Worm (Caenorhabditis elegans): ENCODE measurements around the gene F48G7.10.

F48G7.10 gene

DNA sequence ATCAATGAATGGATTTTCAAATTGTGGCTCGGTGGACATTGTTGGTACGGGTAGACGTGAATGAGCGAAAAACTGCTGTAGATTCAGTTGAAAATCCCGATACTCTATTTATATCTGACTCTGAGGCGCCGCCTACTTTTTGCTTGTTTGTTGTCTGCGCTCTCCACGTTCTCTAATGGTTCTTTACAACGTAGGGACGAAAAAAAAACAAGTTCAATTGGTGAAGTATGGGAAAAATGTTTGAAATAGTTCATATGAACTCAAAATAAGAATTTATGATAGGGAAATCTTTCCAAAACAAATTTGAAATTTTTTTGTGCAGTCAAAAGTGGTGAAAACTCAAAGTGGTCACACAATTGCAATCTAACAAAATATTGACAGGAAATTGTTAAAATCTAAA, at the start of gene F48G7.10:
Gene F48G7.10 (minus strand): TSS at position 101 of the 400 bp plus-strand sequence.
- TF ChIP-seq unc-62 (GFP tag; optimal IDR thresholded peaks at IDR 0.05): no peak

DNA sequence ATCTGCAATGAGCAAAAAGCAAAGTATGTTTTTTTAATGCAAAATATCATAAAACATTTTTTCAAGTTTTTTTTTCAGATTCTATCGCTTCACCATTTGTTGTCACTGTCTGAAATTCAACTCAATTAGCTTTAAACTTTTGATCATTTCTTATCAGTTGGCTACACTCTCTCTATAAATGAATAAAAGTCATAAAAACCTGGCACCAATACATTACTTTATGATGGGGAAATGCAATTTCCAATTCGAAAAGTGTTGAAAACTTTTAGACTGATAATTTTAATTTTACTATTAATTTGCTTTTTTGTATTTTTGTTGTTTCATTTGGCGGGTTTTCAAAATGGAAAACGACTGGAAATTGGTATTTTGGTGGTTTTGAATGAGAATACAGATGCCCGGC, 49.1 kb upstream of the F48G7.10 start, which contains the start of gene F31F4.1:
Gene F31F4.1 (plus strand): TSS at position 203 of the 400 bp plus-strand sequence.
- TF ChIP-seq unc-62 (GFP tag; optimal IDR thresholded peaks at IDR 0.05): no peak

DNA sequence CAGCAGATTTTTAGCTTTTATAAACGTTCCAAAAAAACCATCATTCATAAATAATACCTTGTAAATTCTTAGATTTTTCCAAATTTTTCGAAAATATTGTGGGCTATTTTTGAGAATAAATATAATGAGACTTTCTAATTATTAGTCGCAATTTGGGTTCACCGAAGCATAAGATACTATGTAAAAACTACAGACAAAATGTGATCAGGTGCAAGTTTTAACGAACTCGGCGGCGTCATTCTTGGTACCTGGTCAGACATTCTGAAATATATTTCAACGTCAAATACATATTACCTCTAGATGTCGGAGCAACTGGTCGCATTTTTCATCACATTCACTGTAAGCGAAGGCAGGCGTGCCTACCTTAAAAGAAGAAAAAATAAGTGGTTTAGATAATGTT, 47.3 kb upstream of the F48G7.10 start, which contains the start of gene srx-23:
Gene srx-23 (plus strand): TSS at position 301 of the 400 bp plus-strand sequence.
- TF ChIP-seq unc-62 (GFP tag; optimal IDR thresholded peaks at IDR 0.05): no peak

DNA sequence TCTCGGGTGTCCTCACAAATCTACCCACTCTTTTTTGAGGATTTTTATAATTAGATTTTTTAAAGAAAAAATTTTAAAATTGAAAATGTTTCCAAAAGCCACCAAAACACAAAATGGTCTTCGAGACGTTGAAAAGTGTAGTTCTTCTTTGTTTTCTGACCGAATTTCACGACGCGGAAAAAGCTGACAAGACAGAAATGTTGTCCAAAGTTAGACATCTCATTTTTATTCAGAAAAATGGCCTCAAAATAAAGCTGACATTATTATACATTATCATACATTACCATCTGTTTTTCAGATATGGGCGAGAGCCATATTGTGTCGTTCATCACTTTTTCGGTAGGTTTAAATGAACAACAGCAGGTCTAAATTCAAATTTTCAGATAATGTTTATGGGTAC, 44.9 kb upstream of the F48G7.10 start, which contains the start of gene srx-22:
Gene srx-22 (plus strand): TSS at position 301 of the 400 bp plus-strand sequence.
- TF ChIP-seq unc-62 (GFP tag; optimal IDR thresholded peaks at IDR 0.05): no peak

DNA sequence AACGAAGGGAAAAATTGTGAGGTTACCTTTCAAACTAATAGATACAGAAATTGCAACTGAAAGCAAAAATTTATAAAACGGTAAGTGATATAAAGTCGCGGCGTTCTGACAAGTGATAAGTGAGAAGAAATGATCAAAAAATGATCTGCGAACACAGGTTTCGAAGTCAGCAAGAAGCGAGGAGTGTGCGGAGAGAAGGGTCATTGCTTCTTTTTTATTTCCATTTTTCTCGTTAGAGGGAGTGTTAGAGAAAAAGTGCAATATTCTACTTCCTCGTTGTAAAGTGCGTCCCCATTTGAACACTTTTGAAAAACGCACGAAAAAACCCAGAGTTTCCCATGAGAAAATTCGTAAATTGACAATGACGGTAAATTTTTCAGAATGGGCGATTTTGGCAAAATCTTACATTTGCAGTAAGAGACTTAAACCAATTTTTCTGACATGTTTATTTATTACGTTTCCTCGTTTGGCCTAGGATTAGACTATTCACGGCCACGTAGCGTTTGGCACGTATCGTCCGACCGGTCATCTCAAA, 41.9 kb upstream of the F48G7.10 start, which contains the start of the genes fbxa-72 and srx-21:
Gene fbxa-72 (minus strand): TSS at position 204 of the 535 bp plus-strand sequence.
Gene srx-21 (plus strand): TSS at position 485 of the 535 bp plus-strand sequence.
- no peak for TF ChIP-seq unc-62 (GFP tag; optimal IDR thresholded peaks at IDR 0.05)

DNA sequence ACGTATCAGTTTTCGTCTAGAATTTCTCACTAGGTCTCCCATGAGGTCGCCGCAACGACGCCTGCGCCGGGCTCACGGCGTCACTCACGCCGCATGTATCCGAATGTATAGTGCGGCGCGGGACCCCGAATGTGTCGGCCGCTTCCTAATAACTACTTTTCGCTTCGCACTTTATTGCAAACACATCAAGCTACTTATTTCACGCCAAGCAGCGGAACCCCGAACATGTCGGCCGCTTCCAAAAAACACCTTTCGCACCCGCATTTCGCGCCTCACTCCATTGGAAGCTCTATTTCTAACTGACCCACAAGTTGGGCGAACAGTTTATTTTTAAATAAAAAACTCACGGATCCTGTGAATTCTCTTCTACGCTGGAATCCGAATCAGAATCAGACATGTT, 41.3 kb upstream of the F48G7.10 start:
- TF ChIP-seq unc-62 (GFP tag; optimal IDR thresholded peaks at IDR 0.05): no peak

DNA sequence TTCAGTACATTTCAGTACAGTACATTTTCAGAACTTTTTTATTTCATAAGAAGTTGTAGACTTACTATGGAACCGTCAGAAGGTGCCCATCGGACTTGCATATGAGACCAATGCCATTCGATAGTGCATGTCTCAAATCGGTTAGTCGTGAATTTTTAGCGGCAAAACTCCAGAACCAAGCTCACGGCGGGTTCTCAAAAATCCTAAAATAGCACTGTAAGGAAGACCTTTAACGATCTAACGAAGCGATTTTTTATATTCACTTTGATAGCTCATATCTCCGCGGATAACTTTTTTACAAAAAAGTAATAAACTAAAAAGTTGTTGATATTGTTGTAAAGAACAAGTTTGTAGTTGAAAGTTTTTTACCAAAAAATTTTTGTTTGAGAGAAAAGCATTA, 39.5 kb upstream of the F48G7.10 start, which contains the start of gene sru-25:
Gene sru-25 (minus strand): TSS at position 101 of the 400 bp plus-strand sequence.
- no peak for TF ChIP-seq unc-62 (GFP tag; optimal IDR thresholded peaks at IDR 0.05)

DNA sequence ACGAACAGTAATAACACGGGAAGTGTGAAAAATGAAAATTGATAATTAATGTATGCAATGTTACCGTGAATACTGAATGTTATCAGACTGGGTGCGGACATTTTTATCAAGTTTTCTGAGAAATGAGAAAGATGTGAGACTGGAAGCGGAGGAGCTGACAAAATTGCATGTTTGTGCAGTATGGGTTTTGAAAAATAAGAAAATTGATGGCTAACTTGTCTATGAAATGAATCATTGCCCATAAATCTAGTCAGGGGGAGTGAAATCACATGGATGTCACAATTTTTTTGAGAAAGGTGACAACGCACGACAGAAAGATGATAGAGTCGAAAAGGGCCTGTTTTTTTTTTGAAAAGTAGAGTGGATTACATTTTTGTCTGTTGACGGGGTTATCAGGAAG, 36.6 kb upstream of the F48G7.10 start, which contains the start of gene sru-24:
Gene sru-24 (minus strand): TSS at position 101 of the 400 bp plus-strand sequence.
- no peak for TF ChIP-seq unc-62 (GFP tag; optimal IDR thresholded peaks at IDR 0.05)

DNA sequence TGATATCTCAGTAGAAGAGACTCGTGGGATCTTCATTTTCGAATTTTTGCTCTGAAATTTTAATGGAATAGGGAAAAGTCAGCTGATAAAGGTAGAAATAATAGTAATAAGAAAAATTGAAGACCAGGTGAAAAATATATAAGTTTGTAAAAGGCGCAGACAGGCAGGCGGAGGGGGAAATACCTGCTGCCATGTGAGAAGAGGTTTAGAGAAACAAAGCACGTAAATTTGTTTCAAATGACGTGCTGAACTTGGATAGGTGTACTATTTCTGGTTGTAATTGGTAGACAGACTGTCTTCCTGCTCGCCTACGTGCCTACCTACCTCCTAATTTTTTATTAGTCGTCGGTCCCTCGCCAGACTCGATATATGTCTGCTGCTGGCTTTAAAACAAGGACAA, 32.7 kb upstream of the F48G7.10 start, which contains the start of gene nhr-180:
Gene nhr-180 (minus strand): TSS at position 52 of the 400 bp plus-strand sequence.
- no peak for TF ChIP-seq unc-62 (GFP tag; optimal IDR thresholded peaks at IDR 0.05)

DNA sequence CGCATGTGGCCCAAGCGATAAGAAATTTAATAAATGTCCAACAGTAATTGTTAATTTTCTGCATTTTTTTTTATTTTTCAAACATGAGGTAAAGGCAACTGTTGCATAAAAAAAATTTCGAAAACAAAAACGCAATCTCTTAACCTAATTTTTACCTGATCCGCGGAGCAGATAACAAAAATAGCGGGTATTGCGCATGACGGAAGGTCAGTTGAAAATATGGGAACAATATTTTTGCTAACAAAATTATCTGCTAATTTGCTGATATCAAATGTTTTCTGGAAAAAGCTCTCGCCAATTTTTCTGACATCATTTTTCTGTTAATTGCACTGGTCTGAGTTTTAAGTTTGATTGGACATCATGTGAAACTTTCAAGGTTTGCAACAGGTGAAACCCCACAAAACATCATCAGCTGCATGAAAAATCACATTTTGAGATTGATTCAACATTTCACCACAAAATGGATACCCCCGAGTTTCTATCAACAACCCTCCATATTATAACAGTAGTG, 29.6 kb upstream of the F48G7.10 start, which contains the start of the genes F31F4.11 and srh-266:
Gene F31F4.11 (minus strand): TSS at position 101 of the 511 bp plus-strand sequence.
Gene srh-266 (plus strand): TSS at position 461 of the 511 bp plus-strand sequence.
- TF ChIP-seq unc-62 (GFP tag; optimal IDR thresholded peaks at IDR 0.05): no peak

DNA sequence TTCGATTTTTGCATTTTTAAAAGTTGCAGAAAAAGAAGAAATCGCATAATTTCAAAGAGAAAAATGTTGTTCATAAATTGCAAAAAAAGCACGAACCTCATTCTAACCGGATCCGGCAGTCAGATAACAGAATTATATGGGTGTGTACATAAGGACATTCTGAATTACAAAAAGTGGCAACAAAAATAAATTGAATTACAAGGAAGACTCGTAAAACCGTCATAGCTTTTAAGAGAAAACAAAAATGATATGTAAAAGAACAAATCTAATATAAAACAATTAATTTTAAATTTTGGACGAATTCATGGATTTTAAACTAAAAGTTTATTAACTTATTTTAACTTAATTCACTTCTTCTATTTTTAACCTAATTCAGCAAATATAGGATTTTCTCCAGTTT, 25.5 kb upstream of the F48G7.10 start, which contains the start of gene F31F4.17:
Gene F31F4.17 (minus strand): TSS at position 101 of the 400 bp plus-strand sequence.
- no peak for TF ChIP-seq unc-62 (GFP tag; optimal IDR thresholded peaks at IDR 0.05)

DNA sequence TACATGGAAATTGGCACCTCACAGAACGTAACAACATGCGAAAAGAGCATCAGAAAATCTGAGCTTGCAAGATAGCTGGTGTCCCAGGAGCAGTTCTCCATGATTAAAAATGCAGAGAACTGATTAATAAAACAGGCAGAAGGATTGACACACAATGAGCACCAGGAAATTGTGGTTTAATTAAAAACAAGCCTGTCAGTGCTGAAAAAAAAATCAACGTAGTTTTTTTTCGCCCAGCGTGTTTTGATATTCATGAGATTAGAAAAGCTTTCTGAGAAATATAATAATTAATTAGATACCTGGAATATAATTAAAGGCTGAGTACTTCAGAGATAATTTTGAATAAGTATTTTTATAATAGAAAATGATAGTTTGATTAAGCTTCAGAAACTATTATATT, 22.9 kb upstream of the F48G7.10 start, which contains the start of gene srh-246:
Gene srh-246 (minus strand): TSS at position 101 of the 400 bp plus-strand sequence.
- no peak for TF ChIP-seq unc-62 (GFP tag; optimal IDR thresholded peaks at IDR 0.05)

DNA sequence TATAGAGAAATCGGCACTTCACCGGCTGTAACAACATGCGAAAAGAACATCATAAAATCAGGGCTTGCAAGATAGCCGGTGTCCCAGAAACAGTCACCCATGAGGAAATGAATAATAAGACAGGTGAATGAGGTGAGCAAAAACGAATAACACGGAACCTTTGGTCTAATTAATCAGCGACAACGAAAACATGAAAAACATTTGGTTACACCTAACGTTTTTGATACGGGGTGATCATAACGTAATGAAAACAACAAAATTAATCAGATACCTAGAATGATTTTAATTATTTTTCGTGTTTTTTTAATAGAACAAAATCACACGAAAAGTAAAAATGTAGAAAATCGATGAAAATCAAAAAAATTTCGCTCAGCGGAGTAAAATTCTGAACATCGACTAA, 21.1 kb upstream of the F48G7.10 start, which contains the start of gene srh-245:
Gene srh-245 (minus strand): TSS at position 101 of the 400 bp plus-strand sequence.
- TF ChIP-seq unc-62 (GFP tag; optimal IDR thresholded peaks at IDR 0.05): no peak

DNA sequence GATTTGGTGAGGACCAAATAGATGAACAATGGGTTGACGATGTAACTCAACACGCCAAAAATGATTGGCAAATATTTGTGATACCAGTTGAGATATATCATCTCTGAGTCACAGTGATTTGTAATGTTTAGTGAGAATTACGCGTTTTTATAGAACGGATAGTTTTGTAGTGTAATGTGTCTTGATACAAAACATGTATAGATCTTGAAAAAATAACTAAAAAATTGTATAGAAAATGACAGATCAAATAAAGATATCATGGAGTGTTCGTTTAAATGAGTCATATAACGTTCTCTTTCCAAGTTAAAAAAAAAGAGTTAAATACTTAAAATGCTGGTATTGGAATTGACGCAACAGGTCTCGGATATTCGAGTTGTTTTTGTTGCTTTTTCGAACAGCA, 19.6 kb upstream of the F48G7.10 start, which contains the start of gene srj-6:
Gene srj-6 (minus strand): TSS at position 101 of the 400 bp plus-strand sequence.
- no peak for TF ChIP-seq unc-62 (GFP tag; optimal IDR thresholded peaks at IDR 0.05)

DNA sequence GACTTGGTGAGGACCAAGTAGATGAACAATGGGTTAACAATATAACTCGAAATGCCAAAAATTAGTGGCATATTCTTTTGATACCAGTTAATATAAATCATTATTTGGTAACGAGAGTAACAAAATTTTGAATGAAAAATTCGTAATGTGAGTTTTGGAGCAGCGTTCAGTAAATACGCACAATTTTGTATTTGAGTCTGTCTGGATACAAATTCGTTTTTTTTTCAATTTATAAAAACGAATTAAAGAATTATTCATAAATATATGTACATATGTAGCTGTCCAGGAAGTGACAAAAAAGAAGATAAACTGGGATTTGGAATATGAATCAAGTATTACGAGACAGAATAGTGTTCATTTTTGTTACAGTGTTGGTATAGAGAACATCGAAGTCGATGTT, 18.2 kb upstream of the F48G7.10 start, which contains the start of gene srj-5:
Gene srj-5 (minus strand): TSS at position 101 of the 400 bp plus-strand sequence.
- no peak for TF ChIP-seq unc-62 (GFP tag; optimal IDR thresholded peaks at IDR 0.05)

DNA sequence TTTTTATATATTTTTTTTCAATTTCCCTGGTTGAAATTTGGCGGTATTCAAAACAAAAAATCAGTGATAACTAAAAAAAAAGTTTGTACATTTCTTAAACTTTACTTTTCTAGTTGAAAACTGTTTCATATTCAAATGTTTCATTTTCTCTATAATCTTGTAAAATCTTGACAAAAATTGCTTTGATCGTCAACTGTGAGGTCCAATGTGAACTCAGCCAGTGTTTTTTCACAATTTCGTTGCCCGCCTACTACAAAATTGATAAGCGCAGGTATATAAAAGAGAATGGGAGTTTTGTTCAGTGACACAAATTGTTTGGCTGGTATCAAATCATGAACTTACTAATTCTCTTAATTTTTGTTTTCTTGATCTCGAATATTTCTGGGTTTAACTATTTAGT, 12.1 kb upstream of the F48G7.10 start, which contains the start of gene ugt-42:
Gene ugt-42 (plus strand): TSS at position 301 of the 400 bp plus-strand sequence.
- no peak for TF ChIP-seq unc-62 (GFP tag; optimal IDR thresholded peaks at IDR 0.05)

Measured in whole organism, dauer.